Worm (Caenorhabditis elegans) whole organism, L4/young adult: ENCODE results near the gene hhat-2.

Experiments used
- W03F9.2 ChIP-seq: fragments of 150-350 bp; optimal IDR thresholded peaks from 2 replicates; lab custom pipeline; 2014; ENCODE audit warnings: missing biosample characterization, missing genetic modification characterization
- him-1 ChIP-seq: sonication (generic microtip); optimal IDR thresholded peaks from 2 replicates; lab custom pipeline; 2016; ENCODE audit warnings: missing genotype, missing genetic modification reagents, missing genetic modification characterization, missing compliant biosample characterization

ce11 chrIV:14877657-14878056, 48.7 kb upstream of the hhat-2 start:
- no peak for TF ChIP-seq him-1 (tag; lab: Kevin White, UChicago)
- TF ChIP-seq W03F9.2 (tag; lab: Kevin White, UChicago), result no peak
